Worm (Caenorhabditis elegans): ENCODE data around the gene K08F4.12.

The K08F4.12 gene

ce11 chrIV:10164086-10164485, 26.2 kb downstream of the K08F4.12 start:
- TF ChIP-seq mdl-1 (tag; optimal IDR thresholded peaks at IDR 0.05) (no peak), blmp-1 (tag; optimal IDR thresholded peaks at IDR 0.05; ENCODE audit: insufficient read depth) (no peak), nhr-129 (tag; optimal IDR thresholded peaks at IDR 0.05) (no peak), C34F6.9 (tag; optimal IDR thresholded peaks at IDR 0.05) (no peak), ztf-11 (tag; optimal IDR thresholded peaks at IDR 0.05) (no peak), ama-1 (optimal IDR thresholded peaks at IDR 0.05) (no peak), dmd-4 (tag; optimal IDR thresholded peaks at IDR 0.05) (no peak)

DNA sequence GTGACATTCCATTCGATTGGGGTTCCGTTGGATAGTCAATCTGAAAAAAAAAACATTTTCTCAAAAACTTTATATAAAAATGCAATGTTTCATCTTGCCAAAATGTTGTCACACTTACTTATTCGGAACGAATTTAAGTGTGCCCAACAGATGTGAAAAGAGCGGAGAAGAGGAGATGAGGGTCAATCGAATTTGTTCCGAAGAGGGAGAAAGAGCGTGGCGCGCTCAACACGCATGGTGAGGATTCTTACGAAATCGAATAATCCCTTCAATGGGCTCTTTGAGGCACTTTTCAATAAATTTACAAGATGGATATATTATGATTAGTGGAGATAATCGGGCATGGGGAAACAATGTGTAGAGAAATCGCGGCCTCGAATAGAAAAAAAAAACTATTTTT, 32.9 kb downstream of the K08F4.12 start:
- TF ChIP-seq unc-62 (GFP tag; optimal IDR thresholded peaks at IDR 0.05), result no peak
- peak; percentile 34 for TF ChIP-seq zag-1 (tag; optimal IDR thresholded peaks at IDR 0.05)

- TF ChIP-seq ZK546.5 (tag; optimal IDR thresholded peaks at IDR 0.05) (no peak), mab-5 (tag; optimal IDR thresholded peaks at IDR 0.05) (peak; percentile 39)
Observed at ce11 chrIV:10174328-10174727, 36.4 kb downstream of the K08F4.12 start, which contains the start of gene pxf-1. TSS of gene pxf-1 (minus strand) at chrIV:10174341.

DNA sequence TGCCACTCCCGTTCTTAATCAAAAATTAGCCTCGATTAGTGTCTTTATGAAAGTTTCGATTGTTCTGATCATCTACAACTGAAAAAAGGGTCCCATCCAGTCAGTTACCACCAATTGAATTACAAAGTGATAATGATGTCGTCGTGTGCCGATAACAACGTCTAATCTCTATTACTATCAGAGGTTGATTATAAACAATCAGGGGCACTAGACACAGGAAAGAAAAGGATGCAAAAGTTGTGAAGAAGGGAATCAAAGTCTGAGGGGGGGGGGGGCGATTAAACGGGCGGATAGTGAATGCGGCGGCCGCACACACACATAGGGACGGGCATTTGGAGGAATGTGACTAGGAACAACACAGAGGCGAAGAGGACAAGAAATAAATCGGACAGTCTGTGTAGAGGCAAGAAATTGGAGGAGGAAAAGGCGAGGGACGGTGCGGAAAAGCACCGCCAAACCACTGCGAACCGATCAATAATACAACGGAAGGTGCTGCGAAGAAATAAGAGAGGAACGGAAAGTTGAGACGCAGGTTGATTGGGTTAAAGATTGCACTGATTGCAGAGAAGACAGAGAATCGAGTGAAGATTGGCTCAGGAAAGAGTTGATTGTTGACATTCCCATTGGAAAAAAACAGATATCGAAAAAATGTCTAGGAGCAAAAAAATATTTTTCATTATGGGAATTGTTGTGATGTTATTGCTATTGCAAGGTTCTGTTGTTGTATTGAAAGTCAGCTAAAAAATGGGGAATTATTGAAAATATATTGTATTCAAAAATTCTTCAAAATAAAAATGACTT, 37.2 kb downstream of the K08F4.12 start:
- TF ChIP-seq F13H6.1 (tag; optimal IDR thresholded peaks at IDR 0.05) (peak; percentile 4), nhr-237 (tag; optimal IDR thresholded peaks at IDR 0.05) (no peak), sem-4 (tag; optimal IDR thresholded peaks at IDR 0.05) (peak; percentile 12), C34F6.9 (tag; optimal IDR thresholded peaks at IDR 0.05) (peak; percentile 15), lsy-2 (tag; optimal IDR thresholded peaks at IDR 0.05) (peak in 1 of 2 experiments; percentile 16), mdl-1 (tag; optimal IDR thresholded peaks at IDR 0.05) (no peak), alr-1 (tag; optimal IDR thresholded peaks at IDR 0.05) (no peak), mab-5 (tag; optimal IDR thresholded peaks at IDR 0.05) (no peak), ama-1 (optimal IDR thresholded peaks at IDR 0.05) (no peak), ztf-11 (tag; optimal IDR thresholded peaks at IDR 0.05) (no peak), gmeb-1 (tag; optimal IDR thresholded peaks at IDR 0.05) (no peak), mbf-1 (tag; optimal IDR thresholded peaks at IDR 0.05) (no peak), nhr-10 (tag; optimal IDR thresholded peaks at IDR 0.05) (no peak), nhr-129 (tag; optimal IDR thresholded peaks at IDR 0.05) (no peak), peb-1 (tag; optimal IDR thresholded peaks at IDR 0.05) (peak; percentile 42)

DNA sequence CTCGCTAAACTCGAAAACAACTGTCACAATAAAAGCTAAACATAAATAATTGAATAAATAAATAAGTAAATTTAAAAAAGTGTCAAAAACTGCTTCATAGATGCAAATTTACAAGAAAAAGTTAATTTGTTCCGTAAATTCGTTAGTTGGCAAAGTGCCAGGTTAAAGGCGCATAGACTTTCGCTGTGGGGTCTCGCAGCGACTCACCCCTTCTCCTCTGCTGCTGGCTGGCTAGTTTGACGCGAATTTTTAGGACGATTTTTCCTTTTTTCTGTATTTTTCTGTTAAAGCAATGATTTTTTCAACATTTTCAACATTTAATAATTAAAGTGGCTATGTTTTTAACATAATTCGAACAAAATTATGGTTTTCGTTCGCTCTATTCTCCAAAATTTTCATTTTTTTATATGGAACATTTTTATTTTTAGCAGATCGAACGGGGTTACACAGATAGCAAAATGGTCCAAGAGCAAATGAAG, 38.4 kb downstream of the K08F4.12 start, which contains the start of gene rack-1:
Gene rack-1 (plus strand): TSS at position 429 of the 479 bp plus-strand sequence.
- no peak for TF ChIP-seq nhr-12 (tag; optimal IDR thresholded peaks at IDR 0.05)
- peak; percentile 34 for TF ChIP-seq nhr-25 (tag; optimal IDR thresholded peaks at IDR 0.05)
- peak; percentile 63 for TF ChIP-seq gmeb-1 (tag; optimal IDR thresholded peaks at IDR 0.05)
- TF ChIP-seq egl-27 (tag; optimal IDR thresholded peaks at IDR 0.05), result peak; percentile 12
- TF ChIP-seq ztf-4 (tag; optimal IDR thresholded peaks at IDR 0.05), result no peak
- TF ChIP-seq nhr-21 (tag; optimal IDR thresholded peaks at IDR 0.05), result peak; percentile 27
- peak; percentile 38 to 82 for TF ChIP-seq lsy-2 (tag; optimal IDR thresholded peaks at IDR 0.05)
- TF ChIP-seq lin-11 (tag; optimal IDR thresholded peaks at IDR 0.05), result peak; percentile 6
- peak; percentile 23 for TF ChIP-seq fos-1 (tag; optimal IDR thresholded peaks at IDR 0.05)
- peak; percentile 35 for TF ChIP-seq sma-3 (GFP tag; optimal IDR thresholded peaks at IDR 0.05)
- peak; percentile 79 for TF ChIP-seq crh-2 (tag; optimal IDR thresholded peaks at IDR 0.05)
- TF ChIP-seq C34F6.9 (tag; optimal IDR thresholded peaks at IDR 0.05), result peak; percentile 66
- peak; percentile 83 for TF ChIP-seq unc-55 (GFP tag; optimal IDR thresholded peaks at IDR 0.05)
- peak; percentile 47 for TF ChIP-seq ceh-16 (tag; optimal IDR thresholded peaks at IDR 0.05)
- TF ChIP-seq peb-1 (tag; optimal IDR thresholded peaks at IDR 0.05), result no peak
- peak; percentile 34 for TF ChIP-seq F13H6.1 (tag; optimal IDR thresholded peaks at IDR 0.05)
- TF ChIP-seq alr-1 (tag; optimal IDR thresholded peaks at IDR 0.05), result no peak
- TF ChIP-seq lin-13 (GFP tag; optimal IDR thresholded peaks at IDR 0.05), result peak; percentile 33
- no peak for TF ChIP-seq sma-9 (GFP tag; optimal IDR thresholded peaks at IDR 0.05)
- TF ChIP-seq sma-9 (tag; optimal IDR thresholded peaks at IDR 0.05), result no peak
- TF ChIP-seq nhr-129 (tag; optimal IDR thresholded peaks at IDR 0.05), result peak; percentile 60

All from whole organism, L2 larva.